Fruit fly (Drosophila melanogaster): ENCODE data around the gene Pp2A-29B.

- TF ChIP-seq CG8478 (optimal IDR thresholded peaks at IDR 0.05) (no peak), CTCF (optimal IDR thresholded peaks at IDR 0.05) (no peak)
Measured at dm6 chr2L:8389231-8389630, 23.4 kb downstream of the Pp2A-29B start, which contains the start of gene CG42819.

Measured in S2 (cell line).